Fruit fly (Drosophila melanogaster) whole organism, larva: ENCODE measurements around the gene mRpS22.
"Not testable (repeated sequence)": the region's sequence is repeated elsewhere in the genome, so short reads cannot be mapped to it uniquely, and the experiment has no call there.

Source experiments
- noc ChIP-seq: fragments of 200-800 bp; sonication (Bioruptor generic); optimal IDR thresholded peaks from 3 replicates; lab custom pipeline; 2019; ENCODE audit warnings: missing biosample characterization, mild to moderate bottlenecking, missing genetic modification characterization, moderate library complexity

Gene mRpS22

DNA sequence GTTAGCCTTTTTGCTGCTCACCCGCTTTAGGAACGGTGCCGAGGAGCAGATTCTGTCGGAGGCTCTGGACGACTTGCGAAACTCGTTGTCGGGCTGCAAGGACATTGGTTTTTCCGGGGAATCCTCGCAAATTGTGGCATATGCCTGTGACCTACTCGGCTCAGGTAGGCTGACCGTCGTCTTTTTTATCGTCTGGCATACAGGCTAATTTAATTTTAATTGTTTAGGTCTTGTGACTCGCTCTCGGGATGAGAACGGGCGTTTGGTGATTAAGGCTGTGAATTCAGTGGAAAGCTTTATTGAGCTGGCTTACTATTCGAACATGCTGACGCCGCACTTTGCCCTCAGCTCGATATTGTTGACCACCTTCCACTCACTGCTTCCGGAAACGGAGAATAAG, 14.8 kb downstream of the mRpS22 start:
- TF ChIP-seq noc (tag; lab: Kevin White, UChicago), result no peak

DNA sequence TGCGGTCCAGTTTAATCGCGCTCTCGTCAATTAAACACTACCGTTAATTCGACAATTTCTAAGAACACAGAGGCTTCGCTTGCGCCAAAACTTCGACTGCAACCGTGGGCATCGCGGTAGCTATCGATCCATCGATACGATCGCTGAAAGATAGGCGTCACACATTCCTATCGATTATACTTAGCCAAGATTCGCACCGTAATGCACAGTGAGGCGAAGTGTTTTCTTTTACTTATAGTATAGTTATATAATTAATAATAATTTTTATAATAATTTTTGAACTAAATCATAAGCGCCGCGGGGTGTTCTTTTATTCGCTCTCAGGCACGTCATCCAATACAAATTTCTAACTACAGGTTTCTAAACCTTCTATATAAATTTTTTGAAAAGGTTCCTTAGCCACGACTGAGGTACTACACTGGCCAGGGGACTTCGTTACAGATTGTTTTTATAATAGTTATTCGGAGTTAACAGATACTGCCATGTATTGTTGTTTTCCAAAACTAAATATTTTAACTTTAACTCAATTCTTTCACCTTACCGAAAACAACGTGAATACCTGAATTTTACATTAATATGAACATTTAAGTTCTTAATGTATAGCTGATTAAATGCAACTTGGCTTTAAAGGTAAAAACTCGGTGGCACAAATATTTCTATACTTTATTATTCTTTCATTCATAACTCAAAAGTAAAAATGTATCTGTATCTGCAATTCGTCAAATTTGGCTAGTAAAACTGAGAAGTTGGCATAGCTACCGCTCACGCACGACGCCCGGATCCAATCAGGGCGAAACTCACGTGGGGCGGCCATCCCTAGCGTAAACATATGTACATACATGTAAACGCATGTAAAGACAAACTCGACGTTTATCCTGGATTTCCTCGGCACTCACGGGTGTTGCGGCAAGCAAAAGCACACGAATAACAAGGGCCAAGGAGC, 21.3 kb downstream of the mRpS22 start, which contains the start of the genes NSD and BOD1:
Gene NSD, minus strand, starts transcription at position 102 of the 943 bp plus-strand sequence.
Gene BOD1, plus strand, starts transcription at position 494 of the 943 bp plus-strand sequence.
- peak; percentile 3 for TF ChIP-seq noc (tag; lab: Kevin White, UChicago)

DNA sequence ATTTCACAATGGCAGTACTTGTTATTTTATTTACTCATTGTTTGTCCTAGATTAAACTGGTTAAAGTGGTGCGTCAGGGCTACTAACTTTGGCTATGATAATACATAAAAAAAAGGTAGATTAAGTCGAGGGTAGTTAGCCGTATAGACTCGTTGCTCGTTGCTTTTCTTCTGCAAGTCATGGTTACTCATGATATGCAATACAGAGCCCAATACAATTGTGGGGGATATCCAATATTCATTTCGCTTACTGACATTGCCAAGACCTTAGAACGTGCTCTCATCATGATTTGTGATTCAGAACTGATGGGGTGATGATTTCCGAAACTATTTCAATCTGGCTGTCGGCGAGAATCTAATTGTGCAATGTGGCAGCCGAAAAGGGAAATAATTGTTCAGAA, 28.7 kb downstream of the mRpS22 start:
- TF ChIP-seq noc (tag; lab: Kevin White, UChicago), result no peak

DNA sequence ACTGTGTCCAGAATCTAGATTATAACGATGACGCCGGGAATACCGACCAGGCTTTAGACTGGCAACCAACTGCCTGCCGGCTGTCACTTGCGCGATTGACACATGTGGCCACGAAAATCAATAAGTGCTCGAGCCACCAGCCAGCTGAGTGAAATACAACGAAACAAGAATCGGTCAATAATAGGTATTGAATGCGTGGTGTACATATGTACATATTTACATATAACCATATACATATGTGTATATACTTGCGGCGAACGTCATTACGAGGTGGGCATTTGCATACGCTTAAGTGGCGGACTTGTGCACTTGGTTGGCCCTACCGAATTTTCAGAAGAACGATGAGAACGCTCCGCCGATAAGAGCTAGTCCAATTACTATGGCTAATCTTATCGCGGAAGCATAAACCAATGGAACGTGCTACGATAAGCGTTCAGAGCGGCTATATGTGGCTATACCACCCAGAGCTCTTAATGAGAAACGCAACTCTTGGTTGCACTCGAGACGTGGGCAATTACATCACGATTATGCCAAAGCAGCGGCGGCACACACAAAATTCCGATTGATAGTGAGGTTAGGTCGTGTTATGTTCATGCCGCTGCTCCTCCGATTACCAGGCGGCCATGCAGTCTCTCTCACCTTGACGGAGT, 30.0 kb downstream of the mRpS22 start:
- TF ChIP-seq noc (tag; lab: Kevin White, UChicago), result no peak

DNA sequence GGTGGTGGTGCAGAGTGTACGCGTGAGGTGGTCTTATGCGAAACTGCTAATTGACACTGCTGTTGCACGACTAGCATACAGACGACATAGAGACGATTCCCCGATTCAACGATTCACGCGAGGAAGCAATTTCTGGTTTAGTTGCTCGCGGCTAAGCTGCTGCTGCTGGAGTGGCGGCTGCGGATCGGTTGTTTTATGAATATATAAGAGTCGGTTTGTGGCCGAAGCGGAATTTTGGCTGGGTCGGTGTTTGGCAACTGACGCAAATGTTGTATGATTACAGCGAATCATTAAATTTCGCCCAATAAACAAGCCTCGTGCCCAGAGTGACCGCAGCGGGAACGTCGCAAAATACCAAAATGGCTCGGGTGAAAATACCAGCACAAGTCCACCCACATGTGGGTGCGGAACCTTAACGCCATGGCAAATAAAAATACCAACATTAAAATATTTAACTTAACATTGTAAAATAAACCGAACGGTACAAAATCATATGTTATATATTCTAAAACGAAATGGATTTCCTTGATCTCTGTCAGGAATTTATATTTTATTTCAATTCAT, 31.1 kb downstream of the mRpS22 start, which contains the start of gene mfrn:
Gene mfrn, minus strand, starts transcription at position 340 of the 564 bp plus-strand sequence.
- TF ChIP-seq noc (tag; lab: Kevin White, UChicago), result no peak

DNA sequence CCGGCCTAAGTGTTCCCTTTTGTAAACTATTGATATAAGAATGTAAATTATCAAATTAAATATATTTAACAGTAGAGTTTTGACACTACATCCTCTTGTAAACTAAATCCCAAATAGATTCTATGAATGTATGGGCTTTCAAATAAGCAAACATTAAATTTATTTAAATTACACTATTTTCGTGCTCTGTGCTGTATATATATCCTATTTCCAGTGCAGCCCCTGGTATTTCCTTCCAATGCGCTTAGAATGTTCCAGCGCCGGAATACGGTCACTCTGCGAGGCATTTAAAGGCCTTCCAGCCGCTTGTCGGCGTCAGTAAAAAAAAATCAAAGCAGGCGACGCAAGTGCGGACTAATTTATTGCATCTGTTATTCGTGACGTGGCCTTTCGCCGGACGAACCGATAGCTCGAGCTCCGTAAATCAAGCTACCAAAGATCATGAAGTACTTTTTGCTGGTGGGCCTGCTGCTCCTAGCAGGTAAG, 31.8 kb downstream of the mRpS22 start, which contains the start of gene Gp93:
Gene Gp93, plus strand, starts transcription at position 291 of the 486 bp plus-strand sequence.
- peak; percentile 41 for TF ChIP-seq noc (tag; lab: Kevin White, UChicago)

DNA sequence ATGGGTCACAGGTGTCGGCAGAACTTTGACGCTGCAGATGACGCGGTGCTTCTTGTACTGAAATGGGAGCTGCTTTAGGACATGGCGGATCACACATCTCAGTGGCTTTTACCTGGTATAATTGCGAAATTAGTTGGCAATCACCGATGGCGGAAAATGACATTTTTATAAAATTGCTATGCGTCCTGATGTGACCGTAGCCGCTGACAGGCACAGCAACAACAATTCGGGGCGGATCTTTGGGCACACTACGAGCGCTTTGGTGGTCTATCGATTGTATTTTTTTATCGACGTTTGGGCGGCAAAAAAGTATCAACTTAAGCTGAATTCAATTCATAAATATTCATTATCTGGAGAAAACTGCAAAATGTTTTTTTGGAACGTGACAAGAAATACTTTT, 37.2 kb downstream of the mRpS22 start, which contains the start of gene CG4951:
Gene CG4951, minus strand, starts transcription at position 223 of the 400 bp plus-strand sequence.
- no peak for TF ChIP-seq noc (tag; lab: Kevin White, UChicago)

DNA sequence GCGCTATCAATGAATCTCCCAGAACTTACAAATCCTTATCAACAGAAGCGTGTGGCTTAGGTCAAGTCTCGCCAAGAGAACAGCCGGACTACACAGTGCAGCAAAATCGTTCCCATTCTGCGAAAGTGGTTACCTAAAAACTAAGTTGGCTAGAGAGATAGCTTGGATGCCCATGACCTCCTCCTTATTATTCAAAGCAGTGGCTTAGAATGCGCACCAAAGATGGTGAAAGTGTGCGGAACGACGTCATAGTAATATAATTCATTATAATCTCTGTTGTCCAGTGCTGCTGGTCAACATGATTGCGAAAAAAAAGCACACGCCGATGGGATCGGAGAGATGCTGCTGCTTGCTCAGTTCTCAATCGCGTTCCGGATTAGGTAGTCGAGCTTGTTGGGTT, 37.8 kb downstream of the mRpS22 start, which contains the start of gene Nep7:
Gene Nep7, plus strand, starts transcription at position 385 of the 400 bp plus-strand sequence.
- TF ChIP-seq noc (tag; lab: Kevin White, UChicago), result peak; percentile 77

DNA sequence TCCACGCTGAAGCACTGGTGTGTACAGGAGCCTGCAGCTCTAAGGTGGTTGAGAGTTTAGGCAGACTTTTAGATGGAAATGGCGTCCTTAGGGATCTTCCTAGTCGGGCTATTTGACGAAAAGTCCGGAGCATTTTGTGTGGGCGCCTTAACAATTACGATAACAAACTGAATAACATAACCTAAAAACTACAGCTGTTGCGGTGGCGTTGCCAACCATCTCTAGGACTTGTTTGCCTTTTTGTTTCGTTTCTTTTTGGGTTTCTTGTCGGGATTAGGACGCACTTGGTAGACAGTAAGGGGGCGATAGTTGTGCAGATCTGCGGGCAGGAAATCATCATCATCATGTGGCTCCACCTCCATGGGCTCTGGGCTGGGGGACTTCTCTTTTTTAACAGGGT, 41.3 kb downstream of the mRpS22 start:
- no peak for TF ChIP-seq noc (tag; lab: Kevin White, UChicago)

DNA sequence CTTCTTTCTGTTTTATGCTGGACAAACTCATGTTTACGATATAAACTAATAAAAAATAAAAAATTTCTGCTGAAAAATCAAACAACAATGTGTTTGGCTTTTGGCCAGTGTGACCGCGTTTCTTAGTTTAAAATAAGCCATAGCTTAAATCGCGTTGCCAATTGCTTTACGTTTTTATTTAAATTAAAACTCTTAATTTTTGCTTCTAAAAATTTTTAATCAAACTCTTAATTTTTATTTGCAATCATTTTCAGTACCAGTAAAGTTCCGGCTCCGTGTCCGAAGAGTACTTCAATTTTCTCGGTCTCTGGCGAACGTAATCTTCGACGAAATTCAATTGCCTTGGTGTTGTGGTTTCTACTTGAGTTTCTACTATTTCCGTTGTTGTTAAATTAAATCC, 42.4 kb downstream of the mRpS22 start, which contains the start of the genes CG42487 and CG4884:
Gene CG42487, minus strand, starts transcription at position 101 of the 400 bp plus-strand sequence.
Gene CG4884, minus strand, starts transcription at position 101 of the 400 bp plus-strand sequence.
- TF ChIP-seq noc (tag; lab: Kevin White, UChicago), result not testable (repeated sequence)

DNA sequence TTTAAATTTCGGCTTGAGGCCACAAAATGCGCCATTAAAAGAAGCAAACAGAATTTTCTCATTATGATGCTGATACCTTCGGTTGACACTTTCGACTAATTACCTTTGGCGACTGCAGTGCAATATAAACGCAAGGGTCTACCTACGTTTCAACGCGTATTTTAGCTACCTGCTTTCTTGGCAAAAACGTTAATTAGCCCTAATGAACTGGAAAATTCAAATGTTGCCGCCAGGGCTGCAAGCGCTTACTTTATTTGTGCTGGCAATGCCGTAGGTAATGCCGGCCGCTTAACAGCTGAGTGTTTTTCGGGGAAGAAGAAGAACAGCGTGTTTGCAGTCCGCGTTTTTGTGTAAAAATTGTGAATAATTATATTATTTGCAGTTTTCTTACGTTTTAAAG, 43.8 kb downstream of the mRpS22 start, which contains the start of gene CG31253:
Gene CG31253, minus strand, starts transcription at position 101 of the 400 bp plus-strand sequence.
- not testable (repeated sequence) for TF ChIP-seq noc (tag; lab: Kevin White, UChicago)

DNA sequence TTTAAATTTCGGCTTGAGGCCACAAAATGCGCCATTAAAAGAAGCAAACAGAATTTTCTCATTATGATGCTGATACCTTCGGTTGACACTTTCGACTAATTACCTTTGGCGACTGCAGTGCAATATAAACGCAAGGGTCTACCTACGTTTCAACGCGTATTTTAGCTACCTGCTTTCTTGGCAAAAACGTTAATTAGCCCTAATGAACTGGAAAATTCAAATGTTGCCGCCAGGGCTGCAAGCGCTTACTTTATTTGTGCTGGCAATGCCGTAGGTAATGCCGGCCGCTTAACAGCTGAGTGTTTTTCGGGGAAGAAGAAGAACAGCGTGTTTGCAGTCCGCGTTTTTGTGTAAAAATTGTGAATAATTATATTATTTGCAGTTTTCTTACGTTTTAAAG, 46.4 kb downstream of the mRpS22 start, which contains the start of the genes CG31131 and CG4849:
Gene CG31131, minus strand, starts transcription at position 101 of the 400 bp plus-strand sequence.
Gene CG4849, plus strand, starts transcription at position 297 of the 400 bp plus-strand sequence.
- TF ChIP-seq noc (tag; lab: Kevin White, UChicago), result not testable (repeated sequence)
